Worm (Caenorhabditis elegans): ENCODE data around the gene F54D5.7.

- TF ChIP-seq lin-54 (GFP tag; optimal IDR thresholded peaks at IDR 0.05) (peak; percentile 76), egl-44 (GFP tag; IDR thresholded peaks at IDR 0.05) (no peak), zfh-2 (GFP tag; conservative IDR thresholded peaks at IDR 0.05) (0 out of 2 replicates have a peak, but pooled peaks have one; percentile 9), lin-35 (GFP tag; optimal IDR thresholded peaks at IDR 0.05) (peak in 1 of 3 experiments; percentile 42), ztf-28 (GFP tag; IDR thresholded peaks at IDR 0.05) (no peak)
Measured at ce11 chrII:11547254-11547687, at the start of gene F54D5.7.
